Fruit fly (Drosophila melanogaster) whole organism, embryonic: ENCODE measurements around the gene Bet1.

Experiments
- ATbp ChIP-seq: fragments of 200-800 bp; sonication (Bioruptor generic); optimal IDR thresholded peaks from 2 replicates; lab custom pipeline; 2017; ENCODE audit warnings: missing biosample characterization, mild to moderate bottlenecking, missing genetic modification characterization, missing genetic modification reagents
- Bdp1 ChIP-seq: fragments of 200-800 bp; sonication (Bioruptor generic); optimal IDR thresholded peaks from 3 replicates; lab custom pipeline; 2016; ENCODE audit warnings: missing biosample characterization, missing genetic modification characterization
- CG10267 ChIP-seq: fragments of 200-800 bp; sonication (Bioruptor generic); optimal IDR thresholded peaks from 2 replicates; lab custom pipeline; 2018; ENCODE audit warnings: missing biosample characterization, mild to moderate bottlenecking, missing genetic modification characterization, moderate library complexity
- CG10565 ChIP-seq: fragments of 200-800 bp; sonication (Bioruptor generic); optimal IDR thresholded peaks from 3 replicates; lab custom pipeline; 2016; ENCODE audit warnings: missing biosample characterization, mild to moderate bottlenecking, missing genetic modification characterization
- CG14014 ChIP-seq: fragments of 200-800 bp; sonication (Bioruptor generic); IDR thresholded peaks from 2 replicates; pipeline ENCODE4 v1.3.6; 2022; ENCODE audit warnings: missing biosample characterization, missing genetic modification characterization
- CG14667 ChIP-seq: fragments of 200-800 bp; sonication (Bioruptor generic); IDR thresholded peaks from 2 replicates; pipeline ENCODE4 v1.3.6; 2022; ENCODE audit warnings: missing biosample characterization, missing genetic modification characterization
- CG15479 ChIP-seq: fragments of 200-800 bp; sonication (Bioruptor generic); optimal IDR thresholded peaks from 3 replicates; lab custom pipeline; 2019; ENCODE audit warnings: missing biosample characterization, mild to moderate bottlenecking, missing genetic modification characterization, moderate library complexity
- CG15696 ChIP-seq: fragments of 200-800 bp; sonication (Bioruptor generic); optimal IDR thresholded peaks from 2 replicates; lab custom pipeline; 2019; ENCODE audit warnings: missing biosample characterization, mild to moderate bottlenecking, missing genetic modification characterization, moderate library complexity
- CG17328 ChIP-seq: fragments of 200-800 bp; sonication (Bioruptor generic); IDR thresholded peaks from 2 replicates; pipeline ENCODE4 v1.3.6; 2022; ENCODE audit warnings: missing biosample characterization, missing genetic modification characterization
- CG17568 ChIP-seq: fragments of 200-800 bp; sonication (Bioruptor generic); optimal IDR thresholded peaks from 2 replicates; lab custom pipeline; 2018; ENCODE audit warnings: missing biosample characterization, mild to moderate bottlenecking, missing genetic modification characterization, moderate library complexity
- CG17829 ChIP-seq: fragments of 200-800 bp; optimal IDR thresholded peaks from 2 replicates; lab custom pipeline; 2019; ENCODE audit warnings: missing biosample characterization, mild to moderate bottlenecking, missing genetic modification characterization, moderate library complexity
- CG18262 ChIP-seq: fragments of 200-800 bp; optimal IDR thresholded peaks from 3 replicates; lab custom pipeline; 2019; ENCODE audit warnings: missing biosample characterization, mild to moderate bottlenecking, missing genetic modification characterization, moderate library complexity
- CG1832 ChIP-seq: fragments of 200-800 bp; sonication (Bioruptor generic); optimal IDR thresholded peaks from 2 replicates; lab custom pipeline; 2017; ENCODE audit warnings: missing biosample characterization, mild to moderate bottlenecking, missing genetic modification characterization, inconsistent platforms
- CG2712 ChIP-seq: fragments of 200-800 bp; optimal IDR thresholded peaks from 3 replicates; lab custom pipeline; 2019; ENCODE audit warnings: missing biosample characterization, mild to moderate bottlenecking, missing genetic modification characterization, moderate library complexity
- CG3281 ChIP-seq: fragments of 200-800 bp; sonication (Bioruptor generic); optimal IDR thresholded peaks from 3 replicates; lab custom pipeline; 2017; ENCODE audit warnings: missing biosample characterization, mild to moderate bottlenecking, missing genetic modification characterization
- CG3726 ChIP-seq: fragments of 200-800 bp; sonication (Bioruptor generic); IDR thresholded peaks from 3 replicates; pipeline ENCODE4, ENCODE4 v1.3.6; 2022; ENCODE audit warnings: missing biosample characterization, missing genetic modification characterization
- CG4360 ChIP-seq: fragments of 200-800 bp; sonication (Bioruptor generic); IDR thresholded peaks from 2 replicates; pipeline ENCODE4 v1.3.6; 2022; ENCODE audit warnings: missing biosample characterization, missing genetic modification characterization
- CG5180 ChIP-seq: fragments of 200-800 bp; sonication (Bioruptor generic); optimal IDR thresholded peaks from 3 replicates; lab custom pipeline; 2017; ENCODE audit warnings: missing biosample characterization, missing genetic modification characterization, mild to moderate bottlenecking, moderate library complexity, missing genetic modification reagents
- CG6272 ChIP-seq: fragments of 200-800 bp; sonication (Bioruptor generic); IDR thresholded peaks from 2 replicates; pipeline ENCODE4 v1.3.6; 2022; ENCODE audit warnings: missing biosample characterization, missing genetic modification characterization
- CG6854 ChIP-seq: fragments of 200-800 bp; sonication (Bioruptor generic); optimal IDR thresholded peaks from 3 replicates; lab custom pipeline; 2017; ENCODE audit warnings: missing biosample characterization, mild to moderate bottlenecking, missing genetic modification characterization
- CG7357 ChIP-seq: fragments of 200-800 bp; sonication (Bioruptor generic); IDR thresholded peaks from 3 replicates; pipeline ENCODE4 v1.3.6; 2022; ENCODE audit warnings: missing biosample characterization, missing genetic modification characterization
- CG7556 ChIP-seq: fragments of 200-800 bp; sonication (Bioruptor generic); optimal IDR thresholded peaks from 2 replicates; lab custom pipeline; 2017; ENCODE audit warnings: missing biosample characterization, mild to moderate bottlenecking, missing genetic modification characterization
- CoRest ChIP-seq: fragments of 200-800 bp; sonication (Bioruptor generic); optimal IDR thresholded peaks from 3 replicates; lab custom pipeline; 2018; ENCODE audit warnings: missing biosample characterization, mild to moderate bottlenecking, missing genetic modification characterization, moderate library complexity
- Dp ChIP-seq: fragments of 200-800 bp; sonication (Bioruptor generic); optimal IDR thresholded peaks from 2 replicates; lab custom pipeline; 2018; ENCODE audit warnings: missing biosample characterization, mild to moderate bottlenecking, missing genetic modification characterization, moderate library complexity
- Drgx ChIP-seq: fragments of 200-800 bp; sonication (Bioruptor generic); IDR thresholded peaks from 2 replicates; pipeline ENCODE4 v1.3.6; 2022; ENCODE audit warnings: missing biosample characterization, missing genetic modification characterization
- HLH4C ChIP-seq: fragments of 200-800 bp; sonication (Bioruptor generic); IDR thresholded peaks from 3 replicates; pipeline ENCODE4 v1.3.6; 2022; ENCODE audit warnings: missing biosample characterization, missing genetic modification characterization; ENCODE audit not compliant: partially characterized antibody
- Hand ChIP-seq: fragments of 200-800 bp; sonication (Bioruptor generic); optimal IDR thresholded peaks from 2 replicates; lab custom pipeline; 2017; ENCODE audit warnings: mild to moderate bottlenecking, missing biosample characterization, missing genetic modification reagents, missing genetic modification characterization
- Hey ChIP-seq: fragments of 200-800 bp; sonication (Bioruptor generic); optimal IDR thresholded peaks from 3 replicates; lab custom pipeline; 2018; ENCODE audit warnings: missing biosample characterization, mild to moderate bottlenecking, missing genetic modification characterization
- NC2β ChIP-seq: fragments of 200-800 bp; sonication (Bioruptor generic); optimal IDR thresholded peaks from 2 replicates; lab custom pipeline; 2016; ENCODE audit warnings: missing biosample characterization, missing genetic modification characterization
- NFAT ChIP-seq: fragments of 200-800 bp; sonication (Bioruptor generic); IDR thresholded peaks from 2 replicates; pipeline ENCODE4 v1.3.6; 2022; ENCODE audit warnings: missing biosample characterization, missing genetic modification characterization
- Nf-YA ChIP-seq: fragments of 200-800 bp; sonication (Bioruptor generic); IDR thresholded peaks from 2 replicates; pipeline ENCODE4 v1.3.6; 2022; ENCODE audit warnings: missing biosample characterization, missing genetic modification characterization
- Nf-YC ChIP-seq: fragments of 200-800 bp; optimal IDR thresholded peaks from 3 replicates; lab custom pipeline; 2019; ENCODE audit warnings: missing biosample characterization, mild to moderate bottlenecking, missing genetic modification characterization, moderate library complexity
- PHDP ChIP-seq: fragments of 200-800 bp; sonication (Bioruptor generic); optimal IDR thresholded peaks from 3 replicates; lab custom pipeline; 2018; ENCODE audit warnings: missing biosample characterization, mild to moderate bottlenecking, missing genetic modification characterization, moderate library complexity
- Ssrp ChIP-seq: fragments of 200-800 bp; sonication (Bioruptor generic); optimal IDR thresholded peaks from 2 replicates; lab custom pipeline; 2018; ENCODE audit warnings: missing biosample characterization, mild to moderate bottlenecking, missing genetic modification characterization, moderate library complexity
- ac ChIP-seq: fragments of 200-800 bp; sonication (Bioruptor generic); optimal IDR thresholded peaks from 3 replicates; lab custom pipeline; 2017; ENCODE audit warnings: missing biosample characterization, mild to moderate bottlenecking, missing genetic modification characterization
- ap ChIP-seq: fragments of 200-800 bp; sonication (Bioruptor generic); IDR thresholded peaks from 2 replicates; pipeline ENCODE4 v1.3.6; 2022; ENCODE audit warnings: missing biosample characterization, missing genetic modification characterization
- btn ChIP-seq: fragments of 200-800 bp; sonication (Bioruptor generic); optimal IDR thresholded peaks from 2 replicates; lab custom pipeline; 2016; ENCODE audit warnings: missing biosample characterization, missing genetic modification characterization
- en ChIP-seq: fragments of 200-800 bp; sonication (Bioruptor generic); optimal IDR thresholded peaks from 2 replicates; lab custom pipeline; 2016; ENCODE audit warnings: missing biosample characterization, missing genetic modification characterization
- ken ChIP-seq: fragments of 200-800 bp; sonication (Bioruptor generic); IDR thresholded peaks from 3 replicates; pipeline ENCODE4 v1.3.6; 2022; ENCODE audit warnings: missing biosample characterization, missing genetic modification characterization
- lola ChIP-seq, 3 experiments: fragments of >200 bp in 2 of 3; fragments of 200-800 bp in 1 of 3; sonication (Bioruptor generic) in 1 of 3; optimal IDR thresholded peaks; 2 replicates each; lab custom pipeline; 2017 to 2019; ENCODE audit warnings: missing biosample characterization in 3 of 3, missing genetic modification characterization in 3 of 3, mild to moderate bottlenecking in 1 of 3, moderate library complexity in 1 of 3
- mirr ChIP-seq: fragments of 200-800 bp; sonication (Bioruptor generic); optimal IDR thresholded peaks from 3 replicates; lab custom pipeline; 2018; ENCODE audit warnings: missing biosample characterization, mild to moderate bottlenecking, missing genetic modification characterization
- odd ChIP-seq: fragments of 200-800 bp; sonication (Bioruptor generic); optimal IDR thresholded peaks from 2 replicates; lab custom pipeline; 2017; ENCODE audit warnings: missing biosample characterization, mild to moderate bottlenecking, missing genetic modification characterization
- onecut ChIP-seq: fragments of 200-800 bp; sonication (Bioruptor generic); IDR thresholded peaks from 2 replicates; pipeline ENCODE4 v1.3.6; 2022; ENCODE audit warnings: missing biosample characterization, missing genetic modification characterization
- org-1 ChIP-seq: fragments of 200-800 bp; sonication (Bioruptor generic); optimal IDR thresholded peaks from 2 replicates; lab custom pipeline; 2017; ENCODE audit warnings: missing biosample characterization, missing genetic modification characterization
- sisA ChIP-seq: fragments of 200-800 bp; sonication (Bioruptor generic); IDR thresholded peaks from 2 replicates; pipeline ENCODE4 v1.3.6; 2022; ENCODE audit warnings: missing biosample characterization, missing genetic modification characterization
- ssp ChIP-seq: fragments of 200-800 bp; sonication (Bioruptor generic); IDR thresholded peaks from 2 replicates; pipeline ENCODE4 v1.3.6; 2022; ENCODE audit warnings: missing biosample characterization, missing genetic modification characterization
- stwl ChIP-seq: fragments of 200-800 bp; sonication (Bioruptor generic); optimal IDR thresholded peaks from 3 replicates; lab custom pipeline; 2018; ENCODE audit warnings: missing biosample characterization, mild to moderate bottlenecking, missing genetic modification characterization, moderate library complexity
- sug ChIP-seq: fragments of 200-800 bp; optimal IDR thresholded peaks from 2 replicates; lab custom pipeline; 2019; ENCODE audit warnings: missing biosample characterization, mild to moderate bottlenecking, missing genetic modification characterization, moderate library complexity

Gene Bet1

dm6 chr3L:19292440-19293175 is 31.4 kb downstream of the Bet1 start, which contains the start of gene Gbs-76A (continued):
- TF ChIP-seq Ssrp (tag; lab: Kevin White, UChicago) (peak; percentile 83), CG6272 (GFP tag; lab: Robert Waterston, UW) (peak; percentile 43; the same call in 1 of the 2 replicates), CG14667 (peak; percentile 22; the same call in 1 of the 2 replicates), CG10565 (no peak), CG17829 (peak; percentile 82), Nf-YA (GFP tag; lab: Robert Waterston, UW) (peak; percentile 55; the same call in 1 of the 2 replicates), lola (GFP tag; optimal IDR thresholded peaks at IDR 0.05; lab: Kevin White, UChicago) (peak in 1 of 3 experiments; percentile 64), stwl (tag; lab: Kevin White, UChicago) (no peak), Bdp1 (GFP tag; lab: Kevin White, UChicago) (no peak), CG10267 (tag; lab: Kevin White, UChicago) (peak; percentile 76), sug (peak; percentile 88), Hey (no peak), onecut (GFP tag; lab: Robert Waterston, UW) (peak; percentile 63; the same call in 1 of the 2 replicates), CG17568 (GFP tag; lab: Kevin White, UChicago) (peak; percentile 52), CG15479 (no peak), CoRest (tag; lab: Kevin White, UChicago) (peak; percentile 91), mirr (GFP tag; lab: Kevin White, UChicago) (no peak), PHDP (tag; lab: Kevin White, UChicago) (peak; percentile 93), ap (peak; percentile 49; the same call in 1 of the 2 replicates), CG17328 (peak; percentile 62), ssp (GFP tag; lab: Robert Waterston, UW) (peak; percentile 56), ATbp (GFP tag; lab: Kevin White, UChicago) (peak; percentile 83), sisA (GFP tag; lab: Robert Waterston, UW) (peak; percentile 64), Drgx (GFP tag; lab: Robert Waterston, UW) (peak; percentile 91), CG3281 (GFP tag; lab: Kevin White, UChicago) (peak; percentile 85), HLH4C (GFP tag; lab: Robert Waterston, UW) (peak; percentile 41; the same call in 1 of the 3 replicates), odd (peak; percentile 83), NFAT (GFP tag; lab: Robert Waterston, UW) (0 out of 2 replicates have a peak, but pooled peaks have one; percentile 6), ken (GFP tag; lab: Robert Waterston, UW) (0 out of 3 replicates have a peak, but pooled peaks have one; percentile 42), btn (no peak), org-1 (GFP tag; lab: Kevin White, UChicago) (peak; percentile 60), Dp (GFP tag; lab: Kevin White, UChicago) (no peak), CG18262 (peak; percentile 88), Hand (GFP tag; lab: Kevin White, UChicago) (peak; percentile 82), CG6854 (GFP tag; lab: Kevin White, UChicago) (peak; percentile 78), ac (no peak), CG2712 (tag; lab: Kevin White, UChicago) (peak; percentile 84), CG15696 (tag; lab: Kevin White, UChicago) (peak; percentile 64), CG3726 (GFP tag; lab: Robert Waterston, UW) (no peak), CG4360 (GFP tag; lab: Robert Waterston, UW) (no peak), en (GFP tag; lab: Kevin White, UChicago) (no peak), NC2β (no peak), CG7357 (GFP tag; lab: Robert Waterston, UW) (peak; percentile 79), CG7556 (GFP tag; lab: Kevin White, UChicago) (peak; percentile 90), CG5180 (GFP tag; lab: Kevin White, UChicago) (peak; percentile 67), Nf-YC (tag; lab: Kevin White, UChicago) (peak; percentile 81), CG1832 (no peak), CG14014 (peak; percentile 79; the same call in 1 of the 2 replicates)
